Worm (Caenorhabditis elegans) whole organism, L2 larva: ENCODE data around the gene F26F4.8.

Source experiments
- C34F6.9 ChIP-seq: fragments of 150-350 bp; optimal IDR thresholded peaks from 2 replicates; lab custom pipeline; 2014; ENCODE audit warnings: missing biosample characterization, missing genetic modification characterization
- F13H6.1 ChIP-seq: sonication (generic microtip); optimal IDR thresholded peaks from 2 replicates; lab custom pipeline; 2016; ENCODE audit warnings: missing genetic modification characterization, missing compliant biosample characterization
- R02D3.7 ChIP-seq: fragments of 150-350 bp; optimal IDR thresholded peaks from 2 replicates; lab custom pipeline; 2014; ENCODE audit warnings: missing biosample characterization, missing genetic modification characterization
- aly-2 ChIP-seq: fragments of 150-350 bp; optimal IDR thresholded peaks from 2 replicates; lab custom pipeline; 2014; ENCODE audit warnings: missing biosample characterization, missing genetic modification characterization
- ama-1 ChIP-seq: fragments of 150-350 bp; optimal IDR thresholded peaks from 2 replicates; lab custom pipeline; 2018; ENCODE audit warnings: inconsistent platforms
- blmp-1 ChIP-seq: sonication (generic microtip); optimal IDR thresholded peaks from 2 replicates; lab custom pipeline; 2017; ENCODE audit warnings: missing genetic modification characterization, mild to moderate bottlenecking, missing compliant biosample characterization, antibody characterized with exemption, moderate library complexity; ENCODE audit not compliant: insufficient read depth
- ceh-82 ChIP-seq: fragments of 150-350 bp; optimal IDR thresholded peaks from 2 replicates; lab custom pipeline; 2014; ENCODE audit warnings: missing biosample characterization, missing genetic modification characterization
- dmd-4 ChIP-seq: sonication (generic microtip); optimal IDR thresholded peaks from 2 replicates; lab custom pipeline; 2017; ENCODE audit warnings: missing biosample characterization, missing genetic modification characterization
- egl-27 ChIP-seq: sonication (generic microtip); optimal IDR thresholded peaks from 3 replicates; lab custom pipeline; 2017; ENCODE audit warnings: missing biosample characterization, missing genetic modification reagents, missing genetic modification characterization
- elt-3 ChIP-seq: sonication (generic microtip); optimal IDR thresholded peaks from 2 replicates; lab custom pipeline; 2017; ENCODE audit warnings: missing biosample characterization, missing genetic modification characterization
- gmeb-1 ChIP-seq: fragments of 150-350 bp; optimal IDR thresholded peaks from 2 replicates; lab custom pipeline; 2014; ENCODE audit warnings: missing biosample characterization, missing genetic modification characterization
- lin-11 ChIP-seq: fragments of 150-350 bp; sonication (generic microtip); optimal IDR thresholded peaks from 2 replicates; lab custom pipeline; 2014; ENCODE audit warnings: missing biosample characterization, missing genetic modification characterization, inconsistent platforms, mixed read lengths
- lin-39 ChIP-seq: fragments of 150-350 bp; optimal IDR thresholded peaks from 2 replicates; lab custom pipeline; 2014; ENCODE audit warnings: missing biosample characterization, missing genetic modification reagents, missing genetic modification characterization
- lsy-2 ChIP-seq, 2 experiments: fragments of 150-350 bp in 1 of 2; sonication (generic microtip) in 1 of 2; optimal IDR thresholded peaks; 2 replicates each; lab custom pipeline; 2014 to 2017; ENCODE audit warnings: missing biosample characterization in 2 of 2, missing genetic modification characterization in 2 of 2
- mab-5 ChIP-seq: fragments of 150-350 bp; optimal IDR thresholded peaks from 2 replicates; lab custom pipeline; 2014; ENCODE audit warnings: missing biosample characterization, missing genetic modification characterization
- mdl-1 ChIP-seq, 2 experiments: fragments of 150-350 bp in 1 of 2; sonication (generic microtip) in 1 of 2; optimal IDR thresholded peaks; 2 replicates each; lab custom pipeline; 2017; ENCODE audit warnings: missing biosample characterization in 2 of 2, missing genetic modification characterization in 2 of 2
- nhr-10 ChIP-seq: sonication (generic microtip); optimal IDR thresholded peaks from 2 replicates; lab custom pipeline; 2017; ENCODE audit warnings: missing biosample characterization, missing genetic modification characterization
- nhr-12 ChIP-seq: fragments of 150-350 bp; optimal IDR thresholded peaks from 2 replicates; lab custom pipeline; 2014; ENCODE audit warnings: missing biosample characterization, missing genetic modification characterization
- nhr-129 ChIP-seq: fragments of 150-350 bp; optimal IDR thresholded peaks from 2 replicates; lab custom pipeline; 2014; ENCODE audit warnings: missing biosample characterization, missing genetic modification characterization
- nhr-21 ChIP-seq: fragments of 150-350 bp; optimal IDR thresholded peaks from 2 replicates; lab custom pipeline; 2014; ENCODE audit warnings: missing biosample characterization, missing genetic modification characterization
- nhr-23 ChIP-seq: fragments of 150-350 bp; optimal IDR thresholded peaks from 2 replicates; lab custom pipeline; 2014; ENCODE audit warnings: missing biosample characterization, missing genetic modification reagents, missing genetic modification characterization
- nhr-25 ChIP-seq: fragments of 150-350 bp; sonication (generic microtip); optimal IDR thresholded peaks from 3 replicates; lab custom pipeline; 2014; ENCODE audit warnings: missing biosample characterization, missing genetic modification characterization
- nhr-6 ChIP-seq: fragments of 150-350 bp; optimal IDR thresholded peaks from 2 replicates; lab custom pipeline; 2014; ENCODE audit warnings: missing biosample characterization, missing genetic modification characterization
- nhr-77 ChIP-seq: fragments of 150-350 bp; optimal IDR thresholded peaks from 2 replicates; lab custom pipeline; 2014; ENCODE audit warnings: missing biosample characterization, missing genetic modification characterization
- peb-1 ChIP-seq: fragments of 150-350 bp; optimal IDR thresholded peaks from 2 replicates; lab custom pipeline; 2014; ENCODE audit warnings: missing biosample characterization, missing genetic modification characterization
- sem-4 ChIP-seq: fragments of 150-350 bp; optimal IDR thresholded peaks from 2 replicates; lab custom pipeline; 2014; ENCODE audit warnings: missing biosample characterization, missing genetic modification reagents, missing genetic modification characterization
- sma-3 ChIP-seq: sonication (generic microtip); optimal IDR thresholded peaks from 2 replicates; lab custom pipeline; 2016; ENCODE audit warnings: missing genetic modification reagents, missing genetic modification characterization, missing compliant biosample characterization
- sma-9 ChIP-seq, 2 experiments: fragments of 150-350 bp in 1 of 2; sonication (generic microtip) in 1 of 2; optimal IDR thresholded peaks; 2 replicates each; lab custom pipeline; 2014 to 2016; ENCODE audit warnings: missing genetic modification characterization in 2 of 2, mild to moderate bottlenecking in 1 of 2, missing biosample characterization in 1 of 2, missing compliant biosample characterization in 1 of 2, missing genetic modification reagents in 1 of 2, moderate library complexity in 1 of 2
- unc-39 ChIP-seq: fragments of 150-350 bp; optimal IDR thresholded peaks from 2 replicates; lab custom pipeline; 2014; ENCODE audit warnings: missing biosample characterization, missing genetic modification characterization
- unc-55 ChIP-seq: fragments of 150-350 bp; sonication (generic microtip); optimal IDR thresholded peaks from 3 replicates; lab custom pipeline; 2014; ENCODE audit warnings: missing biosample characterization, missing genetic modification reagents, missing genetic modification characterization
- zag-1 ChIP-seq: fragments of 150-350 bp; optimal IDR thresholded peaks from 2 replicates; lab custom pipeline; 2014; ENCODE audit warnings: missing biosample characterization, missing genetic modification characterization
- ztf-1 ChIP-seq: fragments of 200-800 bp; sonication (Bioruptor generic); conservative IDR thresholded peaks from 2 replicates; pipeline ENCODE4 v1.3.6; 2022; ENCODE audit warnings: missing genetic modification characterization, missing compliant biosample characterization
- ztf-11 ChIP-seq: sonication (generic microtip); optimal IDR thresholded peaks from 2 replicates; lab custom pipeline; 2017; ENCODE audit warnings: missing biosample characterization, missing genetic modification characterization
- ztf-4 ChIP-seq: fragments of 150-350 bp; optimal IDR thresholded peaks from 2 replicates; lab custom pipeline; 2014; ENCODE audit warnings: missing biosample characterization, missing genetic modification characterization

F26F4.8 gene

DNA sequence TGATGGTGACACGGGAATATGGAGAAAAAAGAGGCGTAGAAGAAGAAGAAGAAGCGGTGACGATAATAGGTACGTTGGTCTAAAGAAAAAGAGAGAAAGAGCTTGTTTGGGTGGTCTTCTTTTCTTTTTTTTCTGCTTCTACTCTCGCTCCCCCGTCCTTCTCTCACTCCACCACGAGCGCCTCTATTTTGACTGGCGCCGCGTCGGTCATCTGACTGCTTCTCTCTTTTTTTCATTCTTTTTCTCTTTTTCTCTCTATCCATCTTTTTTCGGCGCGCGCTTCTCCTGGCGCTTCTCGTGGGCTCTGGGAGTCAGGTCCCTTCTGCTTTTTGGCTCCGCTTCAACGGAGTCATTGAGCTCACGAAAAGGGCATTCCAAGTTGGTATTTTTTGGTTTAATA is 45.1 kb upstream of the F26F4.8 start (continued):
- TF ChIP-seq blmp-1 (tag; lab: Kevin White, UChicago) (no peak), ama-1 (lab: Kevin White, UChicago) (no peak), unc-39 (no peak), nhr-25 (no peak), sma-3 (no peak), nhr-77 (tag; lab: Kevin White, UChicago) (no peak), peb-1 (tag; lab: Kevin White, UChicago) (no peak), R02D3.7 (no peak), ztf-1 (GFP tag; lab: Robert Waterston, UW) (no peak), nhr-12 (tag; lab: Kevin White, UChicago) (no peak)

DNA sequence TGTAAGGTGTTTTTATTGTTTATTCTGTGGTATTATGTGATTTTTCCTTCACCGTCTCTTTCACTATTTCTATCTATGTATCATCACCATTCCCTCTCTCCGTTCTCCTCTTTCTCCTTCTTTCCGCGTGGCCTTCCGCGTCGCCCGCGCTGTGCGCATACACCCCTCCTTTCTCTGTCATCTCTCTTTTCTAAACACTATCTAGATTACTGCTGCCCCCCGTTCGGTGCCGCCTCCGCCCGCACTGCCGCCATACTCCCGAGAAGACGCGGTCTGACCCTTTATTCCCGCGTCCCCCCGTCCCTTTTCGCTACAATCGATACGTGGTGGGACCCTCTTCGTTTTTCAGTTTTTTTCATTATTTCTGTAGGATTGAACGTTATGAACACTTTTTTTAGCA is 43.4 kb upstream of the F26F4.8 start:
- TF ChIP-seq aly-2 (tag; lab: Kevin White, UChicago) (no peak), F13H6.1 (tag; lab: Kevin White, UChicago) (no peak), dmd-4 (tag; lab: Kevin White, UChicago) (no peak)

DNA sequence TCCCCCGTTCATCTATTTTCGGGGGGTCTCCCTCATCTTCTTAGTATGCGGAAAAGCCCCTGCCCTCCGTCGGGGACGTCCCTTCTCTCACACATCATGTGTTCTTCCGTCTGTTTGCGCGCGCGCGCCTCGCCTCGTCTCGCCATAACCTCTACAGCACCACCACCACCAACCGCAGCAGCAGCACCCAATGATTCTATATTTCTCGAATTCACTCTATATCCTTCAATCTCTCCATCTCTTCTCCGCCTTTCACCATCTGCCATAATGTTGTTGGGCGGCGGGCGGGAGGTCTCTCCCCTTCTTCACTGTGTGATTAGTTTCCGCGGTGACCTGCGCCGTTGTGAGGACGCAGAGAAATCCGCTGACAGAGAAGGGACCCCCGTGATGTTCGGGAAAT is 42.1 kb upstream of the F26F4.8 start:
- TF ChIP-seq F13H6.1 (tag; lab: Kevin White, UChicago) (peak; percentile 29), elt-3 (no peak), lin-11 (tag; lab: Kevin White, UChicago) (peak; percentile 27), lin-39 (tag; lab: Kevin White, UChicago) (peak; percentile 35), nhr-21 (tag; lab: Kevin White, UChicago) (no peak), unc-55 (peak; percentile 6)

- TF ChIP-seq ztf-1 (GFP tag; lab: Robert Waterston, UW), result no peak
- TF ChIP-seq, all 48 proteins: peak for 0
Measured at ce11 chrIII:4944213-4944612, 38.9 kb upstream of the F26F4.8 start, which contains the start of gene ntl-9. TSS of gene ntl-9 (plus strand) at chrIII:4944513.

ce11 chrIII:4939267-4939666 is 34.0 kb upstream of the F26F4.8 start, which contains the start of gene rpb-2:
TSS of gene rpb-2 (plus strand) at chrIII:4939567.
- TF ChIP-seq sem-4 (tag; lab: Kevin White, UChicago) (no peak), nhr-10 (tag; lab: Kevin White, UChicago) (no peak), ceh-82 (tag; lab: Kevin White, UChicago) (no peak), ztf-4 (no peak), zag-1 (tag; lab: Kevin White, UChicago) (no peak), nhr-12 (tag; lab: Kevin White, UChicago) (no peak), nhr-25 (no peak), ztf-1 (GFP tag; lab: Robert Waterston, UW) (no peak), mdl-1 (tag; optimal IDR thresholded peaks at IDR 0.05; lab: Kevin White, UChicago) (no peak), nhr-129 (tag; lab: Kevin White, UChicago) (no peak), nhr-6 (tag; lab: Kevin White, UChicago) (no peak), aly-2 (tag; lab: Kevin White, UChicago) (no peak), ztf-11 (tag; lab: Kevin White, UChicago) (no peak)

ce11 chrIII:4937022-4937421 is 31.7 kb upstream of the F26F4.8 start, which contains the start of gene fsn-1:
TSS of gene fsn-1 (plus strand) at chrIII:4937322.
- TF ChIP-seq unc-55 (no peak), nhr-23 (tag; lab: Kevin White, UChicago) (no peak), gmeb-1 (no peak), egl-27 (tag; lab: Kevin White, UChicago) (no peak)

DNA sequence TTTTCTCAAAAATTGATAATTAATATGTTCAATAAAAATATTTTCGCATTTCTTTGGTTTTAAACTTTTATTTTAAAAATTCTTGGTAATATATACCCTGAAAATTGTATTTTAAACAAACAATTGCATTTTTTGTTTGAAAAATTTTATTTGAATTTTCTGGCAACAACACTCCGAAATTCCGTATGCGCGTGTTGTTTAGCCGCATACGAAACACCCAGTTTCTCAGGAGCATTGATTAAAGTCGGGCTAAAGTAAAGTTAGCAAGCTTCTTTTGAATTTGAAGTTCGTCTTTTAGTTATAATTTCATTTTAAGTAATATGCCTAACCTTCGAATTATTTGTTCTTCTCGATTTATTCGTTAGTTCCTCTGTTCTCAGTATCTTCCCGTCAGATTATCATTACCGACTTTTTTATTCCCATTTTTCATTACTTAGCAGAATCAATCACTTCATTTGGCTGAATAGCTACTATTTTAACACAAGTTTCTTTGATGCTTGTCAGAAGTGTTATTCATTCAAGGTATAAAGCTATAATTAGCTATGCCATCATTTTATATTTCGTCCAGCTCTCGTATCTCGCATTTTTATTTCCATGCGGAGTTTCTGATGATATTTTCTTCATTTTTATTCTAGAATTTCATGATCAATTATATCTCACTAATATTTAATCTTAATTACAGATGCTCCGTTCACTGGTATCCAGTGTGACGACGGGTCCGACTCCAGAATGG is 29.8 kb upstream of the F26F4.8 start, which contains the start of gene mrps-18C:
mrps-18C (plus strand) TSS at position 683 of the 733 bp plus-strand sequence.
- TF ChIP-seq lsy-2 (tag; optimal IDR thresholded peaks at IDR 0.05; lab: Kevin White, UChicago), result peak in 1 of 2 experiments; percentile 53
- TF ChIP-seq gmeb-1, result peak; percentile 50
- TF ChIP-seq mab-5, result no peak
- no peak for TF ChIP-seq nhr-77 (tag; lab: Kevin White, UChicago)
- TF ChIP-seq nhr-23 (tag; lab: Kevin White, UChicago), result no peak
- TF ChIP-seq C34F6.9 (tag; lab: Kevin White, UChicago), result peak; percentile 44
- no peak for TF ChIP-seq ama-1 (lab: Kevin White, UChicago)
- TF ChIP-seq unc-55, result peak; percentile 52
- TF ChIP-seq sma-9 (GFP tag; optimal IDR thresholded peaks at IDR 0.05; lab: Kevin White, UChicago), result no peak
- TF ChIP-seq sma-9 (tag; optimal IDR thresholded peaks at IDR 0.05; lab: Kevin White, UChicago), result no peak
